Fruit fly (Drosophila melanogaster): Measurements from ENCODE around the gene Ilp2.

DNA sequence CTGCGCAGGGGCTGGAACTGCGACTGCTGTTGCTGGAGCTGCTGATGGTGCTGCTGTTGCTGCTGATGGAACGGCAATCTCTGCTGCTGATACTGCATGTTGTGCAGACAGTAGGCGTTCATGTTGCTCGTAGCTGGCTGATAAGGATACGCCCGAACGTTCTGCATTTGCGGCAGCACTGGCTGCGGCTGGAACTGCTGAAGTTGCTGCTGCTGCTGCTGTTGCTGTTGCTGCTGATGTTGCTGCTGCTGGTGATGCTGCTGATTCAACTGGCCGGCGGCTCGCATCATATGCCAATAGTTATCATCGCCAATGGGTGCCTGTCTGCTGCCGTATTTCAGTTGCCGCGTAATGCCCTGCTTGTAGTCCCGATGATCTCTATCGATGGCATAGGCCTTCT lies 41.2 kb downstream of the Ilp2 start:
- no peak for TF ChIP-seq usp (GFP tag; optimal IDR thresholded peaks at IDR 0.05)
- TF ChIP-seq psq (optimal IDR thresholded peaks at IDR 0.05), result no peak

Measured in whole organism.